Fruit fly (Drosophila melanogaster) whole organism, embryonic: ENCODE results near the gene ec.
A peak's percentile ranks its signal among the peaks of the same experiment; 100 is the strongest.

Source experiments
- ATbp ChIP-seq: fragments of 200-800 bp; sonication (Bioruptor generic); optimal IDR thresholded peaks from 2 replicates; lab custom pipeline; 2017; ENCODE audit warnings: missing biosample characterization, mild to moderate bottlenecking, missing genetic modification characterization, missing genetic modification reagents
- Aef1 ChIP-seq: fragments of 200-800 bp; sonication (Bioruptor generic); IDR thresholded peaks from 3 replicates; pipeline ENCODE4 v1.3.6; 2022; ENCODE audit warnings: missing biosample characterization, missing genetic modification characterization
- CG10147 ChIP-seq: fragments of 200-800 bp; sonication (Bioruptor generic); optimal IDR thresholded peaks from 2 replicates; lab custom pipeline; 2019; ENCODE audit warnings: missing biosample characterization, mild to moderate bottlenecking, missing genetic modification characterization, moderate library complexity
- CG10321 ChIP-seq: fragments of 200-800 bp; sonication (Bioruptor generic); IDR thresholded peaks from 2 replicates; pipeline ENCODE4 v1.3.6; 2022; ENCODE audit warnings: missing biosample characterization, missing genetic modification characterization
- CG11723 ChIP-seq: fragments of 200-800 bp; sonication (Bioruptor generic); optimal IDR thresholded peaks from 2 replicates; lab custom pipeline; 2017; ENCODE audit warnings: missing biosample characterization, mild to moderate bottlenecking, missing genetic modification characterization
- CG13424 ChIP-seq: fragments of 200-800 bp; sonication (Bioruptor generic); optimal IDR thresholded peaks from 2 replicates; lab custom pipeline; 2019; ENCODE audit warnings: missing biosample characterization, mild to moderate bottlenecking, missing genetic modification characterization, moderate library complexity
- CG14710 ChIP-seq: fragments of 200-800 bp; sonication (Bioruptor generic); optimal IDR thresholded peaks from 3 replicates; lab custom pipeline; 2019; ENCODE audit warnings: missing biosample characterization, mild to moderate bottlenecking, missing genetic modification characterization, moderate library complexity
- CG15514 ChIP-seq: fragments of 200-800 bp; sonication (Bioruptor generic); optimal IDR thresholded peaks from 3 replicates; lab custom pipeline; 2017; ENCODE audit warnings: missing biosample characterization, missing genetic modification characterization, mild to moderate bottlenecking, moderate library complexity, missing genetic modification reagents
- CG17186 ChIP-seq: fragments of 200-800 bp; sonication (Bioruptor generic); optimal IDR thresholded peaks from 3 replicates; lab custom pipeline; 2017; ENCODE audit warnings: missing biosample characterization, missing genetic modification reagents, missing genetic modification characterization
- CG17361 ChIP-seq: fragments of 200-800 bp; sonication (Bioruptor generic); IDR thresholded peaks from 3 replicates; pipeline ENCODE4 v1.3.6; 2022; ENCODE audit warnings: missing biosample characterization, missing genetic modification characterization
- CG17829 ChIP-seq: fragments of 200-800 bp; optimal IDR thresholded peaks from 2 replicates; lab custom pipeline; 2019; ENCODE audit warnings: missing biosample characterization, mild to moderate bottlenecking, missing genetic modification characterization, moderate library complexity
- CG1792 ChIP-seq: fragments of 200-800 bp; sonication (Bioruptor generic); optimal IDR thresholded peaks from 2 replicates; lab custom pipeline; 2016; ENCODE audit warnings: missing biosample characterization, missing genetic modification characterization
- CG33557 ChIP-seq: fragments of 200-800 bp; sonication (Bioruptor generic); optimal IDR thresholded peaks from 2 replicates; lab custom pipeline; 2019; ENCODE audit warnings: missing biosample characterization, mild to moderate bottlenecking, missing genetic modification characterization, moderate library complexity
- CG34376 ChIP-seq: fragments of 200-800 bp; sonication (Bioruptor generic); optimal IDR thresholded peaks from 2 replicates; lab custom pipeline; 2018; ENCODE audit warnings: missing biosample characterization, mild to moderate bottlenecking, missing genetic modification characterization
- CG4424 ChIP-seq: fragments of 200-800 bp; sonication (Bioruptor generic); optimal IDR thresholded peaks from 3 replicates; lab custom pipeline; 2016; ENCODE audit warnings: missing biosample characterization, missing genetic modification characterization
- CG6254 ChIP-seq: fragments of 200-800 bp; sonication (Bioruptor generic); optimal IDR thresholded peaks from 3 replicates; lab custom pipeline; 2017; ENCODE audit warnings: mild to moderate bottlenecking, missing biosample characterization, missing genetic modification reagents, missing genetic modification characterization
- CG6272 ChIP-seq: fragments of 200-800 bp; sonication (Bioruptor generic); IDR thresholded peaks from 2 replicates; pipeline ENCODE4 v1.3.6; 2022; ENCODE audit warnings: missing biosample characterization, missing genetic modification characterization
- CG7963 ChIP-seq: fragments of 200-800 bp; sonication (Bioruptor generic); IDR thresholded peaks from 3 replicates; pipeline ENCODE4 v1.3.6; 2022; ENCODE audit warnings: missing biosample characterization, missing genetic modification characterization; ENCODE audit not compliant: partially characterized antibody
- CG9797 ChIP-seq: fragments of 200-800 bp; sonication (Bioruptor generic); optimal IDR thresholded peaks from 3 replicates; lab custom pipeline; 2018; ENCODE audit warnings: missing biosample characterization, mild to moderate bottlenecking, missing genetic modification characterization
- CG9817 ChIP-seq: fragments of 200-800 bp; sonication (Bioruptor generic); optimal IDR thresholded peaks from 2 replicates; lab custom pipeline; 2018; ENCODE audit warnings: missing biosample characterization, mild to moderate bottlenecking, missing genetic modification characterization, moderate library complexity
- Drgx ChIP-seq: fragments of 200-800 bp; sonication (Bioruptor generic); IDR thresholded peaks from 2 replicates; pipeline ENCODE4 v1.3.6; 2022; ENCODE audit warnings: missing biosample characterization, missing genetic modification characterization
- Eip74EF ChIP-seq, 2 experiments: fragments of 200-800 bp in 1 of 2; fragments of >200 bp in 1 of 2; sonication (Bioruptor generic) in 1 of 2; optimal IDR thresholded peaks; 2 replicates each; lab custom pipeline; 2017 to 2019; ENCODE audit warnings: missing biosample characterization in 2 of 2, missing genetic modification characterization in 2 of 2, mild to moderate bottlenecking in 1 of 2, moderate library complexity in 1 of 2
- Lhr ChIP-seq: fragments of 200-800 bp; sonication (Bioruptor generic); optimal IDR thresholded peaks from 3 replicates; lab custom pipeline; 2017; ENCODE audit warnings: mild to moderate bottlenecking, missing biosample characterization, missing genetic modification reagents, missing genetic modification characterization
- Max ChIP-seq: fragments of 200-800 bp; sonication (Bioruptor generic); optimal IDR thresholded peaks from 2 replicates; lab custom pipeline; 2016; ENCODE audit warnings: missing biosample characterization, mild to moderate bottlenecking, missing genetic modification characterization
- Myb ChIP-seq: fragments of 200-800 bp; sonication (Bioruptor generic); optimal IDR thresholded peaks from 2 replicates; lab custom pipeline; 2016; ENCODE audit warnings: missing biosample characterization, missing genetic modification characterization
- Neu2 ChIP-seq: fragments of 200-800 bp; sonication (Bioruptor generic); optimal IDR thresholded peaks from 3 replicates; lab custom pipeline; 2016; ENCODE audit warnings: missing biosample characterization, missing genetic modification characterization, borderline replicate concordance
- NfI ChIP-seq: fragments of 200-800 bp; sonication (Bioruptor generic); optimal IDR thresholded peaks from 3 replicates; lab custom pipeline; 2018; ENCODE audit warnings: missing biosample characterization, mild to moderate bottlenecking, missing genetic modification characterization, moderate library complexity
- Oaz ChIP-seq: fragments of 200-800 bp; sonication (Bioruptor generic); IDR thresholded peaks from 2 replicates; pipeline ENCODE4 v1.3.6; 2022; ENCODE audit warnings: missing biosample characterization, missing genetic modification characterization
- Opbp ChIP-seq: fragments of 200-800 bp; sonication (Bioruptor generic); IDR thresholded peaks from 3 replicates; pipeline ENCODE4 v1.3.6; 2022; ENCODE audit warnings: missing biosample characterization, missing genetic modification characterization; ENCODE audit not compliant: partially characterized antibody
- cas ChIP-seq: fragments of 200-800 bp; sonication (Bioruptor generic); IDR thresholded peaks from 2 replicates; pipeline ENCODE4 v1.3.6; 2022; ENCODE audit warnings: missing biosample characterization, missing genetic modification characterization
- inv ChIP-seq: fragments of 200-800 bp; sonication (Bioruptor generic); IDR thresholded peaks from 2 replicates; pipeline ENCODE4 v1.3.6; 2022; ENCODE audit warnings: missing biosample characterization, missing genetic modification characterization; ENCODE audit not compliant: partially characterized antibody
- kah ChIP-seq: fragments of 200-800 bp; sonication (Bioruptor generic); optimal IDR thresholded peaks from 2 replicates; lab custom pipeline; 2018; ENCODE audit warnings: missing biosample characterization, mild to moderate bottlenecking, missing genetic modification characterization
- mirr ChIP-seq: fragments of 200-800 bp; sonication (Bioruptor generic); optimal IDR thresholded peaks from 3 replicates; lab custom pipeline; 2018; ENCODE audit warnings: missing biosample characterization, mild to moderate bottlenecking, missing genetic modification characterization
- mld ChIP-seq: fragments of 200-800 bp; sonication (Bioruptor generic); IDR thresholded peaks from 3 replicates; pipeline ENCODE4 v1.3.6; 2022; ENCODE audit warnings: missing biosample characterization, missing genetic modification characterization; ENCODE audit not compliant: partially characterized antibody
- psq ChIP-seq: fragments of 200-800 bp; sonication (Bioruptor generic); optimal IDR thresholded peaks from 2 replicates; lab custom pipeline; 2017; ENCODE audit warnings: missing biosample characterization, missing genetic modification characterization
- ro ChIP-seq: fragments of 200-800 bp; sonication (Bioruptor generic); IDR thresholded peaks from 2 replicates; pipeline ENCODE4 v1.3.6; 2022; ENCODE audit warnings: missing biosample characterization, missing genetic modification characterization
- salm ChIP-seq: fragments of 200-800 bp; sonication (Bioruptor generic); optimal IDR thresholded peaks from 2 replicates; lab custom pipeline; 2018; ENCODE audit warnings: missing biosample characterization, mild to moderate bottlenecking, missing genetic modification characterization
- sens ChIP-seq: fragments of 200-800 bp; sonication (Bioruptor generic); peaks from one replicate; lab custom pipeline; 2016; ENCODE audit warnings: missing biosample characterization, missing genetic modification characterization
- sqz ChIP-seq: fragments of 200-800 bp; sonication (Bioruptor generic); optimal IDR thresholded peaks from 3 replicates; lab custom pipeline; 2018; ENCODE audit warnings: missing biosample characterization, mild to moderate bottlenecking, missing genetic modification characterization
- stc ChIP-seq: fragments of 200-800 bp; sonication (Bioruptor generic); IDR thresholded peaks from 2 replicates; pipeline ENCODE4 v1.3.6; 2022; ENCODE audit warnings: missing biosample characterization, missing genetic modification characterization
- stwl ChIP-seq: fragments of 200-800 bp; sonication (Bioruptor generic); optimal IDR thresholded peaks from 3 replicates; lab custom pipeline; 2018; ENCODE audit warnings: missing biosample characterization, mild to moderate bottlenecking, missing genetic modification characterization, moderate library complexity
- tll ChIP-seq, 2 experiments: fragments of 200-800 bp in 1 of 2; fragments of >200 bp in 1 of 2; sonication (Bioruptor generic) in 1 of 2; optimal IDR thresholded peaks; 2 replicates each; lab custom pipeline; 2017 to 2019; ENCODE audit warnings: missing biosample characterization in 2 of 2, missing genetic modification characterization in 2 of 2, mild to moderate bottlenecking in 1 of 2, moderate library complexity in 1 of 2
- trem ChIP-seq: fragments of 200-800 bp; optimal IDR thresholded peaks from 3 replicates; lab custom pipeline; 2019; ENCODE audit warnings: missing biosample characterization, mild to moderate bottlenecking, missing genetic modification characterization, moderate library complexity
- trh ChIP-seq: fragments of 200-800 bp; sonication (Bioruptor generic); optimal IDR thresholded peaks from 2 replicates; lab custom pipeline; 2016; ENCODE audit warnings: missing biosample characterization, missing genetic modification characterization
- twi ChIP-seq: fragments of 200-800 bp; optimal IDR thresholded peaks from 2 replicates; lab custom pipeline; 2019; ENCODE audit warnings: missing biosample characterization, mild to moderate bottlenecking, missing genetic modification characterization, moderate library complexity
- vfl ChIP-seq: fragments of 200-800 bp; sonication (Bioruptor generic); optimal IDR thresholded peaks from 2 replicates; lab custom pipeline; 2016; ENCODE audit warnings: missing biosample characterization, missing genetic modification characterization
- zen2 ChIP-seq: fragments of 200-800 bp; sonication (Bioruptor generic); IDR thresholded peaks from 3 replicates; pipeline ENCODE4 v1.3.6; 2022; ENCODE audit warnings: missing biosample characterization, missing genetic modification characterization; ENCODE audit not compliant: partially characterized antibody

The ec gene

dm6 chrX:3772811-3773740, 38.4 kb upstream of the ec start (continued):
- TF ChIP-seq ATbp (GFP tag; lab: Kevin White, UChicago): peak; percentile 20
- no peak for TF ChIP-seq mirr (GFP tag; lab: Kevin White, UChicago)
- TF ChIP-seq NfI (GFP tag; lab: Kevin White, UChicago): peak; percentile 73
- peak; percentile 23 for TF ChIP-seq Myb (GFP tag; lab: Kevin White, UChicago)
- no peak for TF ChIP-seq CG1792 (GFP tag; lab: Kevin White, UChicago)
- no peak for TF ChIP-seq CG17186 (GFP tag; lab: Kevin White, UChicago)
- TF ChIP-seq kah: peak; percentile 33
- peak; percentile 68 for TF ChIP-seq CG33557 (GFP tag; lab: Kevin White, UChicago)
- peak; percentile 87 for TF ChIP-seq psq (GFP tag; lab: Kevin White, UChicago)
- TF ChIP-seq Drgx (GFP tag; lab: Robert Waterston, UW): peak; percentile 67; the same call in 1 of the 2 replicates
- peak in 1 of 2 experiments; percentile 56 for TF ChIP-seq Eip74EF (GFP tag; optimal IDR thresholded peaks at IDR 0.05; lab: Kevin White, UChicago)
- TF ChIP-seq CG10147: peak; percentile 83
- peak; percentile 84 for TF ChIP-seq CG13424
- TF ChIP-seq trem (tag; lab: Kevin White, UChicago): peak; percentile 51
- TF ChIP-seq stc: peak; percentile 61
- TF ChIP-seq CG15514: peak; percentile 72
- peak; percentile 28 for TF ChIP-seq CG11723 (GFP tag; lab: Kevin White, UChicago)
- TF ChIP-seq cas (GFP tag; lab: Robert Waterston, UW): no peak
- no peak for TF ChIP-seq CG7963
- TF ChIP-seq Opbp (GFP tag; lab: Robert Waterston, UW): no peak
- TF ChIP-seq salm (tag; lab: Kevin White, UChicago): peak; percentile 51
- TF ChIP-seq CG17361 (GFP tag; lab: Robert Waterston, UW): peak; percentile 78
- TF ChIP-seq CG17829: peak; percentile 81
- no peak for TF ChIP-seq CG9797 (GFP tag; lab: Kevin White, UChicago)
- no peak for TF ChIP-seq Oaz (GFP tag; lab: Robert Waterston, UW)
- TF ChIP-seq Lhr: no peak
- no peak for TF ChIP-seq trh (GFP tag; lab: Kevin White, UChicago)
- TF ChIP-seq CG6272 (GFP tag; lab: Robert Waterston, UW): peak; percentile 31; the same call in 1 of the 2 replicates
- peak; percentile 37 for TF ChIP-seq CG6254 (GFP tag; lab: Kevin White, UChicago)
- TF ChIP-seq CG14710 (tag; lab: Kevin White, UChicago): peak; percentile 65
- TF ChIP-seq mld: no peak
- TF ChIP-seq CG34376 (GFP tag; lab: Kevin White, UChicago): peak; percentile 72
- no peak for TF ChIP-seq CG10321 (GFP tag; lab: Robert Waterston, UW)
- TF ChIP-seq tll (GFP tag; optimal IDR thresholded peaks at IDR 0.05; lab: Kevin White, UChicago): no peak
- TF ChIP-seq inv: no peak
- peak; percentile 58 for TF ChIP-seq Max (GFP tag; lab: Kevin White, UChicago)
- TF ChIP-seq CG4424 (GFP tag; lab: Kevin White, UChicago): peak; percentile 62
- TF ChIP-seq twi (tag; lab: Kevin White, UChicago): peak; percentile 51
- peak; percentile 30 for TF ChIP-seq stwl (tag; lab: Kevin White, UChicago)
- peak; percentile 75 for TF ChIP-seq CG9817
- TF ChIP-seq ro (GFP tag; lab: Robert Waterston, UW): no peak
- peak; percentile 77 for TF ChIP-seq vfl (GFP tag; lab: Kevin White, UChicago)
- no peak for TF ChIP-seq Neu2 (GFP tag; lab: Kevin White, UChicago)
- TF ChIP-seq sqz (GFP tag; lab: Kevin White, UChicago): peak; percentile 69
- TF ChIP-seq zen2 (GFP tag; lab: Robert Waterston, UW): no peak
- TF ChIP-seq Aef1: peak; percentile 59; the same call in 2 of the 3 replicates
- TF ChIP-seq sens (GFP tag; lab: Kevin White, UChicago): peak; percentile 94
